Worm (Caenorhabditis elegans) whole organism, late embryonic: Measurements from ENCODE around the gene F23H12.10.

Experiments used
- C38D4.7 ChIP-seq: fragments of 200-800 bp; sonication (Bioruptor generic); optimal IDR thresholded peaks from 2 replicates; lab custom pipeline; 2018; ENCODE audit warnings: mild to moderate bottlenecking, missing genetic modification characterization, moderate library complexity, missing compliant biosample characterization
- K02D7.2 ChIP-seq: sonication (generic microtip); optimal IDR thresholded peaks from 2 replicates; lab custom pipeline; 2017; ENCODE audit warnings: mild to moderate bottlenecking, missing genetic modification characterization, missing compliant biosample characterization
- ama-1 ChIP-seq: fragments of 150-350 bp; optimal IDR thresholded peaks from 2 replicates; lab custom pipeline; 2014
- ceh-18 ChIP-seq: sonication (generic microtip); optimal IDR thresholded peaks from 2 replicates; lab custom pipeline; 2016; ENCODE audit warnings: missing genetic modification characterization, missing compliant biosample characterization
- ceh-19 ChIP-seq: fragments of 200-800 bp; sonication (Bioruptor generic); optimal IDR thresholded peaks from 2 replicates; lab custom pipeline; 2018; ENCODE audit warnings: mild to moderate bottlenecking, missing genetic modification characterization, missing compliant biosample characterization
- ceh-30 ChIP-seq: fragments of 150-350 bp; optimal IDR thresholded peaks from 2 replicates; lab custom pipeline; 2014; ENCODE audit warnings: missing biosample characterization, missing genetic modification characterization
- ceh-31 ChIP-seq: sonication (generic microtip); optimal IDR thresholded peaks from 2 replicates; lab custom pipeline; 2016; ENCODE audit warnings: missing genetic modification characterization, missing compliant biosample characterization
- ceh-48 ChIP-seq: sonication (generic microtip); optimal IDR thresholded peaks from 2 replicates; lab custom pipeline; 2016; ENCODE audit warnings: missing genetic modification characterization, inconsistent platforms, missing compliant biosample characterization
- ceh-6 ChIP-seq: fragments of 200-800 bp; sonication (Bioruptor generic); optimal IDR thresholded peaks from 2 replicates; lab custom pipeline; 2018; ENCODE audit warnings: mild to moderate bottlenecking, missing genetic modification characterization, missing compliant biosample characterization
- ceh-9 ChIP-seq: sonication (generic microtip); optimal IDR thresholded peaks from 2 replicates; lab custom pipeline; 2016; ENCODE audit warnings: mild to moderate bottlenecking, missing genetic modification characterization, inconsistent platforms, missing compliant biosample characterization
- che-1 ChIP-seq: sonication (generic microtip); optimal IDR thresholded peaks from 2 replicates; lab custom pipeline; 2016; ENCODE audit warnings: mild to moderate bottlenecking, missing genetic modification characterization, missing compliant biosample characterization
- elt-2 ChIP-seq: sonication (generic microtip); optimal IDR thresholded peaks from 2 replicates; lab custom pipeline; 2016; ENCODE audit warnings: missing genetic modification reagents, missing genetic modification characterization, missing compliant biosample characterization
- elt-4 ChIP-seq: sonication (generic microtip); optimal IDR thresholded peaks from 2 replicates; lab custom pipeline; 2016; ENCODE audit warnings: missing genetic modification characterization, missing compliant biosample characterization
- fkh-10 ChIP-seq: fragments of 150-350 bp; optimal IDR thresholded peaks from 2 replicates; lab custom pipeline; 2014; ENCODE audit warnings: missing biosample characterization, missing genetic modification reagents, missing genetic modification characterization
- gmeb-2 ChIP-seq: sonication (generic microtip); optimal IDR thresholded peaks from 2 replicates; lab custom pipeline; 2016; ENCODE audit warnings: missing genetic modification characterization, inconsistent platforms, missing compliant biosample characterization
- hlh-13 ChIP-seq: fragments of 200-800 bp; sonication (Bioruptor generic); optimal IDR thresholded peaks from 2 replicates; lab custom pipeline; 2018; ENCODE audit warnings: mild to moderate bottlenecking, missing genetic modification characterization, missing compliant biosample characterization
- hlh-15 ChIP-seq: sonication (generic microtip); optimal IDR thresholded peaks from 2 replicates; lab custom pipeline; 2016; ENCODE audit warnings: missing genetic modification characterization, missing compliant biosample characterization
- hlh-30 ChIP-seq: sonication (generic microtip); optimal IDR thresholded peaks from 2 replicates; lab custom pipeline; 2017; ENCODE audit warnings: antibody characterized with exemption, missing genetic modification characterization, missing compliant biosample characterization; ENCODE audit not compliant: insufficient read depth
- hlh-8 ChIP-seq: sonication (generic microtip); optimal IDR thresholded peaks from 2 replicates; lab custom pipeline; 2016; ENCODE audit warnings: missing genotype, missing genetic modification characterization, missing compliant biosample characterization
- lim-6 ChIP-seq: sonication (generic microtip); optimal IDR thresholded peaks from 2 replicates; lab custom pipeline; 2016; ENCODE audit warnings: missing genetic modification characterization, missing compliant biosample characterization
- madf-2 ChIP-seq: sonication (generic microtip); optimal IDR thresholded peaks from 2 replicates; lab custom pipeline; 2017; ENCODE audit warnings: missing genetic modification characterization, missing compliant biosample characterization
- nfya-1 ChIP-seq: sonication (generic microtip); optimal IDR thresholded peaks from 2 replicates; lab custom pipeline; 2017; ENCODE audit warnings: missing genetic modification characterization, mild to moderate bottlenecking, missing compliant biosample characterization, antibody characterized with exemption, moderate library complexity
- nhr-11 ChIP-seq: fragments of 150-350 bp; optimal IDR thresholded peaks from 2 replicates; lab custom pipeline; 2014; ENCODE audit warnings: missing biosample characterization, missing genetic modification characterization
- odd-2 ChIP-seq: sonication (generic microtip); optimal IDR thresholded peaks from 2 replicates; lab custom pipeline; 2017; ENCODE audit warnings: antibody characterized with exemption, mild to moderate bottlenecking, missing genetic modification characterization, missing compliant biosample characterization
- pag-3 ChIP-seq: sonication (generic microtip); optimal IDR thresholded peaks from 2 replicates; lab custom pipeline; 2016; ENCODE audit warnings: missing compliant biosample characterization, missing genetic modification characterization, borderline replicate concordance
- pat-9 ChIP-seq: fragments of 200-800 bp; sonication (Bioruptor generic); optimal IDR thresholded peaks from 2 replicates; lab custom pipeline; 2018; ENCODE audit warnings: mild to moderate bottlenecking, missing genetic modification characterization, moderate library complexity, missing compliant biosample characterization
- pax-1 ChIP-seq: fragments of 150-350 bp; optimal IDR thresholded peaks from 2 replicates; lab custom pipeline; 2014; ENCODE audit warnings: missing biosample characterization, missing genetic modification characterization
- pqm-1 ChIP-seq: sonication (generic microtip); optimal IDR thresholded peaks from 2 replicates; lab custom pipeline; 2016; ENCODE audit warnings: missing genetic modification characterization, missing compliant biosample characterization
- pros-1 ChIP-seq: fragments of 150-350 bp; optimal IDR thresholded peaks from 2 replicates; lab custom pipeline; 2014; ENCODE audit warnings: missing biosample characterization, missing genetic modification reagents, missing genetic modification characterization
- sox-2 ChIP-seq: fragments of 200-800 bp; sonication (Bioruptor generic); IDR thresholded peaks from 2 replicates; pipeline ENCODE4 v1.3.6; 2022; ENCODE audit warnings: missing genetic modification reagents, missing genetic modification characterization, missing compliant biosample characterization
- tbx-2 ChIP-seq: sonication (generic microtip); optimal IDR thresholded peaks from 2 replicates; lab custom pipeline; 2016; ENCODE audit warnings: missing genetic modification characterization, missing compliant biosample characterization
- tbx-7 ChIP-seq: sonication (generic microtip); optimal IDR thresholded peaks from 2 replicates; lab custom pipeline; 2016; ENCODE audit warnings: missing genotype, missing genetic modification characterization, missing compliant biosample characterization
- ttx-3 ChIP-seq: sonication (generic microtip); optimal IDR thresholded peaks from 2 replicates; lab custom pipeline; 2016; ENCODE audit warnings: missing genetic modification reagents, missing genetic modification characterization, missing compliant biosample characterization
- unc-42 ChIP-seq: sonication (generic microtip); optimal IDR thresholded peaks from 2 replicates; lab custom pipeline; 2016; ENCODE audit warnings: missing genotype, missing genetic modification characterization, missing compliant biosample characterization
- unc-55 ChIP-seq: sonication (generic microtip); optimal IDR thresholded peaks from 2 replicates; lab custom pipeline; 2017; ENCODE audit warnings: missing biosample characterization, missing genetic modification reagents, missing genetic modification characterization
- unc-86 ChIP-seq: sonication (generic microtip); optimal IDR thresholded peaks from 2 replicates; lab custom pipeline; 2016; ENCODE audit warnings: missing genetic modification characterization, missing compliant biosample characterization
- ztf-16 ChIP-seq: sonication (generic microtip); optimal IDR thresholded peaks from 2 replicates; lab custom pipeline; 2017; ENCODE audit warnings: missing genetic modification characterization, missing compliant biosample characterization

Gene F23H12.10

DNA sequence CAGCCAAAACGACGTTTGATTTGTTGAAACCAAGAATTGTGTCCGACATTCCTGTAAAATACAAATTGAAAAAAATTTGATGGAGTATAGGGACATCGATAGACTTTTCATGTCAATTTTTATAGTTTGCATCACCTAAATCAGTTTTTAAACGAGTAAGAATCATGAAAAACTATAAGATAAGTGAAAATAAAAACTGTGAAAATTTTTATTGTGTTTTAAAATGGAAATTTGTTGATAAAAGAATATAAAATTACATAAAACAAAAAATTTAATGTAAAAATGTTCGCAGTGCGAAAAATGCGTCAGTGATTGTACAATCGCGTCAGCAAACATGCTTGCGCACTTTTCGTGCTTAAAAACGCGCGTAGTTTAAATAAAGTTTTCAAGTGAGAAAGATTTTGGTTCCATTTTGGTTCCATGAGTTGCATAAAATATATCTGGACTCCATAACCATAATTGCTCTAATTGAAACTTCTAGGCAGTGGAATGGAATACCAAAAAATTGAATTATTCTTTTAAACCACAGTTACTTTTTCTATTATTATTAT, 30.6 kb downstream of the F23H12.10 start, which contains the start of gene tomm-20 (continued):
- no peak for TF ChIP-seq ttx-3 (tag; lab: Kevin White, UChicago)
- TF ChIP-seq unc-42 (tag; lab: Kevin White, UChicago): peak; percentile 63
- TF ChIP-seq nhr-11 (tag; lab: Kevin White, UChicago): no peak
- TF ChIP-seq ztf-16: peak; percentile 58
- TF ChIP-seq C38D4.7 (GFP tag; lab: Kevin White, UChicago): peak; percentile 43
- TF ChIP-seq hlh-30 (tag; lab: Kevin White, UChicago): peak; percentile 25
- no peak for TF ChIP-seq elt-4 (tag; lab: Kevin White, UChicago)
- peak; percentile 59 for TF ChIP-seq ceh-31 (tag; lab: Kevin White, UChicago)
- peak; percentile 80 for TF ChIP-seq tbx-2 (tag; lab: Kevin White, UChicago)
- TF ChIP-seq elt-2 (tag; lab: Kevin White, UChicago): peak; percentile 84
- peak; percentile 41 for TF ChIP-seq ceh-18 (tag; lab: Kevin White, UChicago)
- peak; percentile 29 for TF ChIP-seq hlh-13 (GFP tag; lab: Kevin White, UChicago)
- TF ChIP-seq tbx-7: no peak
- peak; percentile 40 for TF ChIP-seq hlh-8
- TF ChIP-seq pqm-1: no peak
- TF ChIP-seq che-1: no peak
- no peak for TF ChIP-seq ceh-9
- TF ChIP-seq madf-2 (tag; lab: Kevin White, UChicago): peak; percentile 51
- peak; percentile 31 for TF ChIP-seq gmeb-2 (tag; lab: Kevin White, UChicago)
- TF ChIP-seq K02D7.2: no peak
- TF ChIP-seq ceh-6 (GFP tag; lab: Kevin White, UChicago): peak; percentile 28
- TF ChIP-seq unc-86 (tag; lab: Kevin White, UChicago): peak; percentile 71
- TF ChIP-seq fkh-10 (GFP tag; lab: Kevin White, UChicago): no peak
- TF ChIP-seq ceh-48 (tag; lab: Kevin White, UChicago): peak; percentile 42
- TF ChIP-seq hlh-15: no peak
- TF ChIP-seq sox-2: no peak

DNA sequence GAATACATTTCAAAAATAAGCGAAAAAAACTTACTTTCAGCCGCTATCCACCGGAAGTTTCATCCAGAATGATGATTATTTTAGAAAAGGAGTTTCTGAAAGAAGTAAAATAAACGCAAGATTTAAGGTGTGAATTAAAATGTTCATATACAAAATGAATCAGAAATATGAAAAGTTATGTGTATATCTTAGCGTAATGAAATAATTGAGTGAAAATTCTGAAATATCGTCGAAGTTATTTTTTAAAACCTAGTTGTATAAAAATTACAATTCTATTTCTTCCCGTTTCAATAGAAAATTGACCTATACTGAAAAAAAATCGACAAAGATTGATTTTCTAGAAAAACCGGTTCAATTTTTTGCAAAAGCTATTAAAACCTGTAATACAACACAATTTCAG, 36.2 kb downstream of the F23H12.10 start, which contains the start of gene twk-13:
TSS of gene twk-13 (minus strand) at position 101 of the 400 bp plus-strand sequence.
- TF ChIP-seq nfya-1 (tag; lab: Kevin White, UChicago): no peak
- no peak for TF ChIP-seq ama-1 (lab: Kevin White, UChicago)
- TF ChIP-seq lim-6: no peak
- no peak for TF ChIP-seq ztf-16
- no peak for TF ChIP-seq K02D7.2
- TF ChIP-seq pax-1 (tag; lab: Kevin White, UChicago): no peak
- TF ChIP-seq fkh-10 (GFP tag; lab: Kevin White, UChicago): no peak
- TF ChIP-seq pros-1 (tag; lab: Kevin White, UChicago): no peak
- no peak for TF ChIP-seq elt-2 (tag; lab: Kevin White, UChicago)
- TF ChIP-seq unc-42 (tag; lab: Kevin White, UChicago): no peak
- no peak for TF ChIP-seq ceh-30 (tag; lab: Kevin White, UChicago)
- TF ChIP-seq, all 69 proteins: peak for 0

DNA sequence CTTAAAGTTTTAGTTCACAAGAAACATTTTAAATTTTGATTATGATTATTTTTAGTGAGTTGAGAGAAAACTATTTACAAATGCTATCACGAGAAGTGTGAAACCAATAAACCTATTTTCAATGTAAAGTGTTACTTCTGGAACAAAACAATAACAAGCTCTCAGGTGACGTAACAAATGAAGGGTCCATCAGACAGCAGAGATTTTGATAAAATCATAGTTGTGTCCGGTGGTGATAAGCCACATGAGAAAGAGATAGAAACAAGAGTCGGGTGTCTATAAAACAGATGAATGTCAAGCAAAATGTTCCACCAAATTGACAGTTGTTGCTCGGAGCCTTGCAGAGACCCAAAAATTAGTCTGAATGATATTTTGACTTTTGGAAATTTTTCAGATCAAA, 39.7 kb downstream of the F23H12.10 start:
- TF ChIP-seq odd-2 (tag; lab: Kevin White, UChicago) (no peak), unc-55 (GFP tag; lab: Kevin White, UChicago) (peak; percentile 4), ceh-19 (GFP tag; lab: Kevin White, UChicago) (no peak)

DNA sequence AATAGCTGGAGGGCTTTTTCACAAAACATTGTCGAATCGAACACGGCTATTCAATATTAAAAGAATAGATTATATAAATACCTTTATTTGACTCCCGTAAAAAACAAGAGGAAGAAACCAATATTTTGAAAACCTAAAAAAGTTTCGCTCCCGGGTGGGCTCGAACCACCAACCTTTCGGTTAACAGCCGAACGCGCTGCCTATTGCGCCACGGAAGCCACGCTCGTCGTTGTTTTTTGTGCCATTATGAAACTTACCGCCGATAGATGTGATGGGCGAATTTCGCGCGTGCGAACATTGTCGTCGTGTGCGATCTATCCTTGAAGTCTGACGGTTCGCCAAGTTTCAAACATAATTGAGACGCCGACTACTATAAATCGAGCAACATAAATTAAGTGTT, 42.2 kb downstream of the F23H12.10 start:
- peak; percentile 22 for TF ChIP-seq madf-2 (tag; lab: Kevin White, UChicago)
- TF ChIP-seq che-1: peak; percentile 40
- peak; percentile 16 for TF ChIP-seq hlh-13 (GFP tag; lab: Kevin White, UChicago)
- TF ChIP-seq pat-9: no peak
- no peak for TF ChIP-seq pag-3
